Worm (Caenorhabditis elegans): ENCODE results near the gene mdt-30.

ce11 chrIII:8033534-8033933 is 5.7 kb upstream of the mdt-30 start, which contains the start of gene F44B9.10:
- TF ChIP-seq hnd-1 (tag; optimal IDR thresholded peaks at IDR 0.05) (no peak), ets-7 (tag; optimal IDR thresholded peaks at IDR 0.05) (no peak), B0310.2 (tag; optimal IDR thresholded peaks at IDR 0.05) (no peak), F13C5.2 (tag; optimal IDR thresholded peaks at IDR 0.05) (no peak), ama-1 (optimal IDR thresholded peaks at IDR 0.05) (no peak), flt-1 (GFP tag; IDR thresholded peaks at IDR 0.05) (no peak), aly-1 (tag; optimal IDR thresholded peaks at IDR 0.05) (no peak), scrt-1 (GFP tag; IDR thresholded peaks at IDR 0.05) (no peak), hmbx-1 (tag; optimal IDR thresholded peaks at IDR 0.05) (no peak), pes-1 (GFP tag; IDR thresholded peaks at IDR 0.05) (no peak)
